Fruit fly (Drosophila melanogaster): ENCODE results near the gene CG43774.

The CG43774 gene

DNA sequence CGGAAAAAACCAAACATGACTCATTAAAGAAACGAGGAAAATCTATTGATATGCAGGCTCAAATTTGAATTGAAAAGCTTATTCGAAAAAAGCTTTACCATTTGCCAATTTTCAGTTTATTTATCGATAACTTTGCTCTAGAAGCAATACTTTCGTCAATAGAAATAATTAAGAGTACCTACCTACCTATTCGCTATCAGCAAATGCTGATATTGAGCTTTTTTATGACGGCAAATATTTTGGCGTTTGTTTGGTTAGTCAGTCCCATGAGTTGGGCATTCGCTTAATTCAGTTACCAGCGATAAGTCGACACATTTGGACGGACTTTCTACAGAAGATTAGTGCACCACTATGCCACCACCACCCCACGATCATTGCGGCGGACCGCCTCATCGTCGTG, 4.7 kb upstream of the CG43774 start, which contains the start of gene CG34176:
CG34176 (plus strand) TSS at position 301 of the 400 bp plus-strand sequence.
- TF ChIP-seq ap (GFP tag; IDR thresholded peaks at IDR 0.05) (no peak), Awh (GFP tag; IDR thresholded peaks at IDR 0.05) (0 out of 2 replicates have a peak, but pooled peaks have one; percentile 16), GATAe (GFP tag; conservative IDR thresholded peaks at IDR 0.05) (0 out of 2 replicates have a peak, but pooled peaks have one; percentile 13)

DNA sequence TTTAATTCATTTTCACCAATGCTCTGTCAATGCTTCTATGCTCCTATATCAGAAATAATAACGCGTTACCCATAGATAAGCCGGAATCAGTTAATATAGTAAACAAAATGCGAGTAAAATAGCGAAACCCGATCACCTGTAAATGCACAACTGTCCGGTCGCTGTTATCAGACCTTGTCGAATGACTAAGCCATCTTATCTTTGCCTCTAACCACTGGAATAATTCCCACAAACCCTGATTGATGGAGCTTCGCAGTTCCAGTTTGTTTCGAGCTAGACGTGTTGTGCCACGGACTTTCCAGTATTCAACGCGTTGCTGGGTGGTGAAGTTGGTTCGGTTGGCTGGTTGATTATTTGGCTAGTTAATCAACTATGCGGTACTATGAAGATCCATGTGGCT, 3.8 kb upstream of the CG43774 start, which contains the start of gene CG15422:
CG15422 (plus strand) TSS at position 301 of the 400 bp plus-strand sequence.
- TF ChIP-seq mirr (GFP tag; optimal IDR thresholded peaks at IDR 0.05) (peak; percentile 31), Ravus (GFP tag; IDR thresholded peaks at IDR 0.05) (no peak), lab (GFP tag; optimal IDR thresholded peaks at IDR 0.05) (peak; percentile 61), sug (tag; optimal IDR thresholded peaks at IDR 0.05) (peak; percentile 6), exex (tag; optimal IDR thresholded peaks at IDR 0.05) (peak; percentile 52), fd64A (GFP tag; optimal IDR thresholded peaks at IDR 0.05) (no peak)

DNA sequence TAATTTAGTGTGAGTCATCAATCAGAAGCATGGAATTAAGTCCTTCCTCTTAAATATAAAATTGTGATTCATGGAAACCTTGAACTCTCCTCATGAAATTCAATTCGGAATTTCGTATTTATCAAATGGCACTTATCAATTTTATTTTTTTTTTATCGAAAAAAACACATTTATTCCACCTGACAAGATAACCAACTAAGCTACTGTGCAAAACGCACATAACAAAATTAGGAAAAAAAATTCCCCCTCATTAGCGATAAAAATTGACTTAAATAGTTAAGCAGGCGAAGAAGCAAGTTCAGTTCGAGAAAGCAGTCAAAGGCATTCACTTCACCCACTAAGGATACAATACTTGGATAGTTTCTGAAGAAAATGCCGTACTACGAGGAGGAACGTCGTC, 2.7 kb upstream of the CG43774 start, which contains the start of gene CG15423:
CG15423 (plus strand) TSS at position 301 of the 400 bp plus-strand sequence.
- TF ChIP-seq scrt (GFP tag; optimal IDR thresholded peaks at IDR 0.05) = no peak
- no peak for TF ChIP-seq CG4404 (GFP tag; IDR thresholded peaks at IDR 0.05)
- TF ChIP-seq aop (GFP tag; IDR thresholded peaks at IDR 0.05) = no peak
- TF ChIP-seq CG16863 (GFP tag; optimal IDR thresholded peaks at IDR 0.05) = no peak
- peak; percentile 26 for TF ChIP-seq lab (GFP tag; optimal IDR thresholded peaks at IDR 0.05)
- TF ChIP-seq disco-r (GFP tag; optimal IDR thresholded peaks at IDR 0.05) = no peak

DNA sequence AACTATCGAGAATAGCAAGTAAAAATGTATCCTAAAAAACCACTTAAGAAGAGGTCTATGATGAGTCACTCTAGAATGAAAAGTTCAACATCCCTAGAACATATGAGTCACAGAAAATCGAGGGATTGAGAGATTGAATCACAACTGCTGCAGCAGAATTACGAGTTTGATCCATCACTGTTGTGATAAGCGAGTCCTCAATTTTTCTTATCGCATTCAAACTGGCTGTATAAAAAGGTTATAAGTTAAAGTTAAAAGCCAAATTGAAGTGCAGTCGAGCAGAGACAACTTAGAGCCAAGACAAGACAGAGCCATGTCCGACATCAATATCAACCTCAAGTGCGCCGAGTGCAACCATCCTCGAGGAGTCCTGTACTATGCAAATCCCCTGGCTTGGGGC, 1.1 kb upstream of the CG43774 start, which contains the start of gene CG43773:
CG43773 (plus strand) TSS at position 301 of the 400 bp plus-strand sequence.
- TF ChIP-seq CG7357 (GFP tag; IDR thresholded peaks at IDR 0.05) (0 out of 3 replicates have a peak, but pooled peaks have one; percentile 7), CG8478 (optimal IDR thresholded peaks at IDR 0.05) (no peak)

DNA sequence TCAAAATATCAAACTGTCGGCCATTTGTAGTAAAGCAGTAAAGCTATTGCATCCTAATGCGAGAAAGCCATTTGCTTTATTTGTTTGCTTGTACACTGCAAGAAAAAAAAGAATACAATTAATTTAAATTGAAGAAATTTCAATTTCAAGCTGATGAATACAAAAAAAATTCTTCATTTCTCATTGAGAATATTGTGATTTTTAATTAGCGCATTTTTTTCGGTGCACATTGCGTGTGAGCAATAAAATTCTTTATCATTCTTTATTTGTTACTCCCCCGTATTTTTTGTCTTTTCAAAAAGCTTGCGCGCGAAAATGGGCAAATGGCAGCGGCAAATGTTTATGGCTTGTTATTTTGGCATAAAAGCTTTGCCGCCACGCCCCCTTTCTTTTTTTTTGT, 3.6 kb downstream of the CG43774 start:
- no peak for TF ChIP-seq lola (GFP tag; optimal IDR thresholded peaks at IDR 0.05)
- TF ChIP-seq Doc3 (GFP tag; IDR thresholded peaks at IDR 0.05; ENCODE audit: partially characterized antibody) = no peak
- no peak for TF ChIP-seq CG13123 (GFP tag; optimal IDR thresholded peaks at IDR 0.05)
- no peak for TF ChIP-seq slp2 (GFP tag; optimal IDR thresholded peaks at IDR 0.05)
- no peak for TF ChIP-seq CG7786 (GFP tag; optimal IDR thresholded peaks at IDR 0.05)
- TF ChIP-seq CG2202 (tag; optimal IDR thresholded peaks at IDR 0.05) = no peak
- TF ChIP-seq Dip2 (GFP tag; IDR thresholded peaks at IDR 0.05) = no peak
- TF ChIP-seq fd102C (GFP tag; optimal IDR thresholded peaks at IDR 0.05) = no peak
- no peak for TF ChIP-seq CG31365 (tag; optimal IDR thresholded peaks at IDR 0.05)
- TF ChIP-seq cas (GFP tag; IDR thresholded peaks at IDR 0.05) = no peak
- no peak for TF ChIP-seq Ravus (GFP tag; IDR thresholded peaks at IDR 0.05)
- TF ChIP-seq CG17361 (GFP tag; IDR thresholded peaks at IDR 0.05) = 0 out of 3 replicates have a peak, but pooled peaks have one; percentile 19
- no peak for TF ChIP-seq NfI (GFP tag; optimal IDR thresholded peaks at IDR 0.05)
- no peak for TF ChIP-seq CG13624 (GFP tag; optimal IDR thresholded peaks at IDR 0.05)
- no peak for TF ChIP-seq CG10959 (GFP tag; IDR thresholded peaks at IDR 0.05)
- TF ChIP-seq Lim3 (GFP tag; IDR thresholded peaks at IDR 0.05) = no peak
- TF ChIP-seq CG31224 (GFP tag; IDR thresholded peaks at IDR 0.05) = no peak
- TF ChIP-seq CG33557 (GFP tag; optimal IDR thresholded peaks at IDR 0.05) = no peak
- TF ChIP-seq Ets97D (GFP tag; optimal IDR thresholded peaks at IDR 0.05) = no peak
- no peak for TF ChIP-seq CG8281 (tag; optimal IDR thresholded peaks at IDR 0.05)
- no peak for TF ChIP-seq disco-r (GFP tag; optimal IDR thresholded peaks at IDR 0.05)
- peak; percentile 37 for TF ChIP-seq CG2678 (tag; optimal IDR thresholded peaks at IDR 0.05)
- peak; percentile 8 for TF ChIP-seq mam (GFP tag; optimal IDR thresholded peaks at IDR 0.05)
- no peak for TF ChIP-seq CG1647 (GFP tag; optimal IDR thresholded peaks at IDR 0.05)
- no peak for TF ChIP-seq CG17385 (GFP tag; optimal IDR thresholded peaks at IDR 0.05)
- no peak for TF ChIP-seq CG9215 (GFP tag; IDR thresholded peaks at IDR 0.05)
- TF ChIP-seq CG13424 (tag; optimal IDR thresholded peaks at IDR 0.05) = no peak
- TF ChIP-seq emc (GFP tag; optimal IDR thresholded peaks at IDR 0.05) = no peak
- TF ChIP-seq Side (GFP tag; optimal IDR thresholded peaks at IDR 0.05) = no peak
- no peak for TF ChIP-seq D19A (tag; optimal IDR thresholded peaks at IDR 0.05)
